Worm (Caenorhabditis elegans): Measurements from ENCODE around the gene ceh-30.

ceh-30 gene

ce11 chrX:3101562-3101961 is 38.2 kb downstream of the ceh-30 start:
- TF ChIP-seq tbx-8 (GFP tag; optimal IDR thresholded peaks at IDR 0.05) (no peak), flh-1 (GFP tag; optimal IDR thresholded peaks at IDR 0.05) (no peak), nhr-76 (tag; optimal IDR thresholded peaks at IDR 0.05) (no peak), lin-13 (tag; optimal IDR thresholded peaks at IDR 0.05) (no peak), ceh-43 (GFP tag; optimal IDR thresholded peaks at IDR 0.05) (no peak), blmp-1 (tag; optimal IDR thresholded peaks at IDR 0.05) (no peak), hlh-1 (tag; optimal IDR thresholded peaks at IDR 0.05) (no peak), nhr-12 (tag; optimal IDR thresholded peaks at IDR 0.05) (no peak), nhr-237 (tag; optimal IDR thresholded peaks at IDR 0.05) (no peak)

ce11 chrX:3102165-3102564 is 38.8 kb downstream of the ceh-30 start, which contains the start of gene ztf-13:
Gene ztf-13 (minus strand): TSS chrX:3102175.
- TF ChIP-seq ces-1 (GFP tag; optimal IDR thresholded peaks at IDR 0.05) (no peak), nhr-2 (tag; optimal IDR thresholded peaks at IDR 0.05) (no peak), elt-1 (tag; optimal IDR thresholded peaks at IDR 0.05; ENCODE audit: borderline replicate concordance, insufficient read depth) (no peak), snpc-4 (tag; optimal IDR thresholded peaks at IDR 0.05) (no peak), M03D4.4 (tag; optimal IDR thresholded peaks at IDR 0.05) (no peak), ceh-43 (GFP tag; optimal IDR thresholded peaks at IDR 0.05) (no peak), ztf-11 (tag; optimal IDR thresholded peaks at IDR 0.05) (no peak), unc-62 (GFP tag; optimal IDR thresholded peaks at IDR 0.05) (no peak), lin-13 (tag; optimal IDR thresholded peaks at IDR 0.05) (no peak), ham-2 (GFP tag; optimal IDR thresholded peaks at IDR 0.05) (no peak), mls-2 (tag; optimal IDR thresholded peaks at IDR 0.05) (no peak), blmp-1 (tag; optimal IDR thresholded peaks at IDR 0.05) (no peak), lin-32 (GFP tag; optimal IDR thresholded peaks at IDR 0.05) (no peak), ceh-39 (tag; optimal IDR thresholded peaks at IDR 0.05) (no peak), nhr-237 (tag; optimal IDR thresholded peaks at IDR 0.05) (no peak), pha-4 (tag; optimal IDR thresholded peaks at IDR 0.05) (no peak), hlh-1 (tag; optimal IDR thresholded peaks at IDR 0.05) (no peak), nhr-76 (tag; optimal IDR thresholded peaks at IDR 0.05) (no peak)

- TF ChIP-seq M03D4.4 (tag; optimal IDR thresholded peaks at IDR 0.05), result peak; percentile 54
- peak; percentile 21 for TF ChIP-seq lin-32 (GFP tag; optimal IDR thresholded peaks at IDR 0.05)
- no peak for TF ChIP-seq unc-120 (tag; optimal IDR thresholded peaks at IDR 0.05; ENCODE audit: poor library complexity, severe bottlenecking)
- TF ChIP-seq pha-4 (tag; optimal IDR thresholded peaks at IDR 0.05), result peak; percentile 32
- TF ChIP-seq nhr-12 (tag; optimal IDR thresholded peaks at IDR 0.05), result no peak
- TF ChIP-seq cnd-1 (tag; optimal IDR thresholded peaks at IDR 0.05), result peak; percentile 57
- TF ChIP-seq ham-2 (GFP tag; optimal IDR thresholded peaks at IDR 0.05), result peak; percentile 25
- peak; percentile 18 for TF ChIP-seq ceh-39 (tag; optimal IDR thresholded peaks at IDR 0.05)
- peak; percentile 13 for TF ChIP-seq ceh-83 (GFP tag; optimal IDR thresholded peaks at IDR 0.05)
- no peak for TF ChIP-seq elt-1 (tag; optimal IDR thresholded peaks at IDR 0.05; ENCODE audit: borderline replicate concordance, insufficient read depth)
- peak; percentile 62 for TF ChIP-seq sptf-1 (tag; optimal IDR thresholded peaks at IDR 0.05)
- peak; percentile 79 for TF ChIP-seq mls-2 (tag; optimal IDR thresholded peaks at IDR 0.05)
Observed at ce11 chrX:3102817-3103216, 39.4 kb downstream of the ceh-30 start.

ce11 chrX:3106137-3106536 is 42.8 kb downstream of the ceh-30 start, which contains the start of gene K10B3.5:
Gene K10B3.5 (minus strand): TSS chrX:3106479.
- TF ChIP-seq mab-5 (tag; optimal IDR thresholded peaks at IDR 0.05), result peak; percentile 20
- TF ChIP-seq cnd-1 (tag; optimal IDR thresholded peaks at IDR 0.05), result no peak
- no peak for TF ChIP-seq snpc-4 (tag; optimal IDR thresholded peaks at IDR 0.05)
- no peak for TF ChIP-seq unc-120 (tag; optimal IDR thresholded peaks at IDR 0.05; ENCODE audit: poor library complexity, severe bottlenecking)
- TF ChIP-seq M03D4.4 (tag; optimal IDR thresholded peaks at IDR 0.05), result no peak
- no peak for TF ChIP-seq drap-1 (GFP tag; optimal IDR thresholded peaks at IDR 0.05)
- no peak for TF ChIP-seq bed-3 (GFP tag; optimal IDR thresholded peaks at IDR 0.05)
- TF ChIP-seq elt-3 (tag; optimal IDR thresholded peaks at IDR 0.05), result no peak
- TF ChIP-seq nhr-28 (tag; optimal IDR thresholded peaks at IDR 0.05), result no peak
- TF ChIP-seq lsy-2 (tag; optimal IDR thresholded peaks at IDR 0.05), result peak; percentile 66
- no peak for TF ChIP-seq nhr-76 (tag; optimal IDR thresholded peaks at IDR 0.05)
- no peak for TF ChIP-seq nhr-237 (tag; optimal IDR thresholded peaks at IDR 0.05)
- TF ChIP-seq unc-39 (tag; optimal IDR thresholded peaks at IDR 0.05), result no peak
- TF ChIP-seq lin-13 (tag; optimal IDR thresholded peaks at IDR 0.05), result peak; percentile 77
- TF ChIP-seq ceh-43 (GFP tag; optimal IDR thresholded peaks at IDR 0.05), result no peak
- TF ChIP-seq ces-1 (GFP tag; optimal IDR thresholded peaks at IDR 0.05), result peak; percentile 52
- no peak for TF ChIP-seq unc-62 (GFP tag; optimal IDR thresholded peaks at IDR 0.05)
- no peak for TF ChIP-seq ceh-83 (GFP tag; optimal IDR thresholded peaks at IDR 0.05)
- no peak for TF ChIP-seq flh-1 (GFP tag; optimal IDR thresholded peaks at IDR 0.05)
- TF ChIP-seq sem-2 (GFP tag; optimal IDR thresholded peaks at IDR 0.05), result no peak
- TF ChIP-seq nhr-12 (tag; optimal IDR thresholded peaks at IDR 0.05), result no peak
- TF ChIP-seq mep-1 (tag; optimal IDR thresholded peaks at IDR 0.05), result peak; percentile 85
- no peak for TF ChIP-seq ztf-11 (tag; optimal IDR thresholded peaks at IDR 0.05)
- TF ChIP-seq tbx-8 (GFP tag; optimal IDR thresholded peaks at IDR 0.05), result no peak
- TF ChIP-seq pha-4 (tag; optimal IDR thresholded peaks at IDR 0.05), result peak; percentile 13
- peak; percentile 16 for TF ChIP-seq elt-1 (tag; optimal IDR thresholded peaks at IDR 0.05; ENCODE audit: borderline replicate concordance, insufficient read depth)
- no peak for TF ChIP-seq ham-2 (GFP tag; optimal IDR thresholded peaks at IDR 0.05)
- TF ChIP-seq ceh-39 (tag; optimal IDR thresholded peaks at IDR 0.05), result peak; percentile 16
- no peak for TF ChIP-seq hlh-1 (tag; optimal IDR thresholded peaks at IDR 0.05)
- TF ChIP-seq mls-2 (tag; optimal IDR thresholded peaks at IDR 0.05), result no peak
- no peak for TF ChIP-seq lin-32 (GFP tag; optimal IDR thresholded peaks at IDR 0.05)
- no peak for TF ChIP-seq blmp-1 (tag; optimal IDR thresholded peaks at IDR 0.05)
- no peak for TF ChIP-seq sptf-1 (tag; optimal IDR thresholded peaks at IDR 0.05)
- peak; percentile 24 for TF ChIP-seq nhr-2 (tag; optimal IDR thresholded peaks at IDR 0.05)
- TF ChIP-seq zip-8 (tag; optimal IDR thresholded peaks at IDR 0.05), result no peak

All from whole organism, mixed stage, embryonic.